Worm (Caenorhabditis elegans) whole organism, mixed stage, embryonic: ENCODE data around the gene ZK228.1.
"Not testable (repeated sequence)": the region's sequence is repeated elsewhere in the genome, so short reads cannot be mapped to it uniquely, and the experiment has no call there.

Experiments
- M03D4.4 ChIP-seq: sonication (generic microtip); optimal IDR thresholded peaks from 2 replicates; lab custom pipeline; 2017; ENCODE audit warnings: mild to moderate bottlenecking, missing genetic modification characterization, missing compliant biosample characterization
- bed-3 ChIP-seq: fragments of 200-800 bp; sonication (Bioruptor generic); optimal IDR thresholded peaks from 3 replicates; lab custom pipeline; 2018; ENCODE audit warnings: mild to moderate bottlenecking, missing genetic modification characterization, moderate library complexity, missing compliant biosample characterization
- blmp-1 ChIP-seq: fragments of 150-350 bp; optimal IDR thresholded peaks from 2 replicates; lab custom pipeline; 2014; ENCODE audit warnings: missing biosample characterization, missing genetic modification characterization
- ceh-39 ChIP-seq: fragments of 150-350 bp; optimal IDR thresholded peaks from 2 replicates; lab custom pipeline; 2014; ENCODE audit warnings: missing biosample characterization, missing genetic modification characterization
- ceh-43 ChIP-seq: fragments of 200-800 bp; sonication (Bioruptor generic); optimal IDR thresholded peaks from 2 replicates; lab custom pipeline; 2018; ENCODE audit warnings: mild to moderate bottlenecking, missing genetic modification characterization, moderate library complexity, missing compliant biosample characterization
- ceh-83 ChIP-seq: fragments of 200-800 bp; sonication (Bioruptor generic); optimal IDR thresholded peaks from 2 replicates; lab custom pipeline; 2018; ENCODE audit warnings: mild to moderate bottlenecking, missing genetic modification characterization, missing compliant biosample characterization
- ces-1 ChIP-seq: fragments of 150-350 bp; optimal IDR thresholded peaks from 2 replicates; lab custom pipeline; 2014; ENCODE audit warnings: missing biosample characterization, missing genetic modification reagents, missing genetic modification characterization
- drap-1 ChIP-seq: fragments of 200-800 bp; sonication (Bioruptor generic); optimal IDR thresholded peaks from 3 replicates; lab custom pipeline; 2018; ENCODE audit warnings: mild to moderate bottlenecking, missing genetic modification characterization, missing compliant biosample characterization
- elt-1 ChIP-seq: sonication (generic microtip); optimal IDR thresholded peaks from 2 replicates; lab custom pipeline; 2017; ENCODE audit warnings: missing genetic modification characterization, mild to moderate bottlenecking, missing compliant biosample characterization, antibody characterized with exemption, moderate library complexity, borderline replicate concordance; ENCODE audit not compliant: insufficient read depth
- elt-3 ChIP-seq: fragments of 150-350 bp; optimal IDR thresholded peaks from 2 replicates; lab custom pipeline; 2014; ENCODE audit warnings: missing biosample characterization, missing genetic modification characterization
- ham-2 ChIP-seq: fragments of 200-800 bp; sonication (Bioruptor generic); optimal IDR thresholded peaks from 2 replicates; lab custom pipeline; 2018; ENCODE audit warnings: mild to moderate bottlenecking, missing genetic modification characterization, missing compliant biosample characterization
- hlh-1 ChIP-seq: fragments of 150-350 bp; optimal IDR thresholded peaks from 2 replicates; lab custom pipeline; 2014; ENCODE audit warnings: missing biosample characterization, missing genetic modification reagents, missing genetic modification characterization
- lsy-2 ChIP-seq: fragments of 150-350 bp; optimal IDR thresholded peaks from 2 replicates; lab custom pipeline; 2014; ENCODE audit warnings: missing biosample characterization, missing genetic modification characterization
- mab-5 ChIP-seq: fragments of 150-350 bp; optimal IDR thresholded peaks from 2 replicates; lab custom pipeline; 2014; ENCODE audit warnings: missing biosample characterization, missing genetic modification characterization
- mep-1 ChIP-seq: fragments of 150-350 bp; optimal IDR thresholded peaks from 2 replicates; lab custom pipeline; 2017; ENCODE audit warnings: missing biosample characterization, missing genetic modification reagents, missing genetic modification characterization, inconsistent platforms
- mls-2 ChIP-seq: sonication (generic microtip); optimal IDR thresholded peaks from 2 replicates; lab custom pipeline; 2016; ENCODE audit warnings: mild to moderate bottlenecking, missing genetic modification characterization, moderate library complexity, missing compliant biosample characterization
- nhr-12 ChIP-seq: fragments of 150-350 bp; optimal IDR thresholded peaks from 2 replicates; lab custom pipeline; 2014; ENCODE audit warnings: missing biosample characterization, missing genetic modification characterization
- nhr-2 ChIP-seq: fragments of 150-350 bp; optimal IDR thresholded peaks from 2 replicates; lab custom pipeline; 2014; ENCODE audit warnings: missing biosample characterization, missing genetic modification characterization
- nhr-237 ChIP-seq: fragments of 150-350 bp; optimal IDR thresholded peaks from 2 replicates; lab custom pipeline; 2014; ENCODE audit warnings: missing biosample characterization, missing genetic modification characterization
- nhr-28 ChIP-seq: fragments of 150-350 bp; optimal IDR thresholded peaks from 2 replicates; lab custom pipeline; 2014; ENCODE audit warnings: missing biosample characterization, missing genetic modification characterization
- nhr-76 ChIP-seq: sonication (generic microtip); optimal IDR thresholded peaks from 2 replicates; lab custom pipeline; 2017; ENCODE audit warnings: missing biosample characterization, missing genetic modification characterization
- pha-4 ChIP-seq: fragments of 150-350 bp; optimal IDR thresholded peaks from 2 replicates; lab custom pipeline; 2018; ENCODE audit warnings: missing biosample characterization, missing genetic modification reagents, missing genetic modification characterization
- sem-2 ChIP-seq: fragments of 200-800 bp; sonication (Bioruptor generic); optimal IDR thresholded peaks from 2 replicates; lab custom pipeline; 2018; ENCODE audit warnings: mild to moderate bottlenecking, missing genetic modification characterization, missing compliant biosample characterization
- snpc-4 ChIP-seq: fragments of 150-350 bp; optimal IDR thresholded peaks from 2 replicates; lab custom pipeline; 2014; ENCODE audit warnings: missing biosample characterization, missing genetic modification characterization
- sptf-1 ChIP-seq: sonication (generic microtip); optimal IDR thresholded peaks from 2 replicates; lab custom pipeline; 2017; ENCODE audit warnings: mild to moderate bottlenecking, missing genetic modification characterization, moderate library complexity, missing compliant biosample characterization
- tbx-8 ChIP-seq: fragments of 200-800 bp; sonication (Bioruptor generic); optimal IDR thresholded peaks from 2 replicates; lab custom pipeline; 2018; ENCODE audit warnings: mild to moderate bottlenecking, missing genetic modification characterization, moderate library complexity, missing compliant biosample characterization
- unc-120 ChIP-seq: sonication (generic microtip); optimal IDR thresholded peaks from 2 replicates; lab custom pipeline; 2017; ENCODE audit warnings: missing genetic modification characterization, missing compliant biosample characterization; ENCODE audit not compliant: poor library complexity, severe bottlenecking
- unc-39 ChIP-seq: fragments of 150-350 bp; optimal IDR thresholded peaks from 2 replicates; lab custom pipeline; 2014; ENCODE audit warnings: missing biosample characterization, missing genetic modification characterization
- unc-62 ChIP-seq: fragments of 150-350 bp; optimal IDR thresholded peaks from 2 replicates; lab custom pipeline; 2014; ENCODE audit warnings: missing biosample characterization, missing genetic modification reagents, missing genetic modification characterization
- zip-8 ChIP-seq: fragments of 150-350 bp; optimal IDR thresholded peaks from 2 replicates; lab custom pipeline; 2014; ENCODE audit warnings: missing biosample characterization, missing genetic modification characterization
- ztf-11 ChIP-seq: fragments of 150-350 bp; optimal IDR thresholded peaks from 2 replicates; lab custom pipeline; 2014; ENCODE audit warnings: missing biosample characterization, missing genetic modification characterization

Gene ZK228.1

ce11 chrV:18444118-18444517 lies at the start of gene ZK228.1:
Gene ZK228.1 (plus strand): TSS chrV:18444418.
- TF ChIP-seq bed-3, result no peak
- TF ChIP-seq ces-1 (GFP tag; lab: Kevin White, UChicago), result no peak
- TF ChIP-seq unc-62 (GFP tag; lab: Kevin White, UChicago), result no peak
- no peak for TF ChIP-seq pha-4 (tag; lab: Kevin White, UChicago)
- TF ChIP-seq mab-5 (tag; lab: Kevin White, UChicago), result no peak
- TF ChIP-seq sptf-1 (tag; lab: Kevin White, UChicago), result no peak
- TF ChIP-seq unc-120, result no peak

- no peak for TF ChIP-seq blmp-1 (tag; lab: Kevin White, UChicago)
Observed at ce11 chrV:18395649-18396048, 48.6 kb upstream of the ZK228.1 start, which contains the start of gene Y51A2B.9. Gene Y51A2B.9 (minus strand): TSS chrV:18395749.

- no peak for TF ChIP-seq mab-5 (tag; lab: Kevin White, UChicago)
- no peak for TF ChIP-seq nhr-2 (tag; lab: Kevin White, UChicago)
- no peak for TF ChIP-seq unc-120
- TF ChIP-seq elt-1 (tag; lab: Kevin White, UChicago), result no peak
- no peak for TF ChIP-seq sem-2 (GFP tag; lab: Kevin White, UChicago)
- TF ChIP-seq unc-39 (tag; lab: Kevin White, UChicago), result no peak
- TF ChIP-seq zip-8 (tag; lab: Kevin White, UChicago), result no peak
- no peak for TF ChIP-seq ceh-83 (GFP tag; lab: Kevin White, UChicago)
- no peak for TF ChIP-seq ham-2 (GFP tag; lab: Kevin White, UChicago)
- TF ChIP-seq mls-2 (tag; lab: Kevin White, UChicago), result no peak
- TF ChIP-seq drap-1 (GFP tag; lab: Kevin White, UChicago), result no peak
- TF ChIP-seq pha-4 (tag; lab: Kevin White, UChicago), result no peak
- no peak for TF ChIP-seq tbx-8 (GFP tag; lab: Kevin White, UChicago)
- TF ChIP-seq elt-3 (tag; lab: Kevin White, UChicago), result no peak
- TF ChIP-seq ceh-43 (GFP tag; lab: Kevin White, UChicago), result no peak
- no peak for TF ChIP-seq mep-1 (tag; lab: Kevin White, UChicago)
Observed at ce11 chrV:18397814-18398213, 46.4 kb upstream of the ZK228.1 start, which contains the start of gene Y51A2B.16. Gene Y51A2B.16 (minus strand): TSS chrV:18397914.

ce11 chrV:18402743-18403142 lies 41.5 kb upstream of the ZK228.1 start:
- TF ChIP-seq nhr-237 (tag; lab: Kevin White, UChicago), result no peak
- no peak for TF ChIP-seq snpc-4
- no peak for TF ChIP-seq nhr-2 (tag; lab: Kevin White, UChicago)
- no peak for TF ChIP-seq ceh-39
- no peak for TF ChIP-seq ham-2 (GFP tag; lab: Kevin White, UChicago)

- not testable (repeated sequence) for TF ChIP-seq elt-1, nhr-76, hlh-1 (tag; lab: Kevin White, UChicago)
- TF ChIP-seq, all 35 proteins: peak for 0; not testable (repeated sequence) for 35
Observed at ce11 chrV:18404767-18405166, 39.5 kb upstream of the ZK228.1 start, which contains the start of gene srh-209. Gene srh-209 (minus strand): TSS chrV:18404867.

ce11 chrV:18410142-18410541 lies 34.1 kb upstream of the ZK228.1 start, which contains the start of gene srh-207:
Gene srh-207 (minus strand): TSS chrV:18410242.
- TF ChIP-seq lsy-2 (tag; lab: Kevin White, UChicago), result no peak
- TF ChIP-seq tbx-8 (GFP tag; lab: Kevin White, UChicago), result no peak
- TF ChIP-seq ceh-43 (GFP tag; lab: Kevin White, UChicago), result no peak
- TF ChIP-seq M03D4.4 (tag; lab: Kevin White, UChicago), result no peak
- no peak for TF ChIP-seq mls-2 (tag; lab: Kevin White, UChicago)
- TF ChIP-seq ceh-39, result no peak
- TF ChIP-seq unc-120, result no peak
- no peak for TF ChIP-seq ztf-11 (tag; lab: Kevin White, UChicago)
- TF ChIP-seq nhr-28 (tag; lab: Kevin White, UChicago), result no peak
- no peak for TF ChIP-seq bed-3
- TF ChIP-seq sptf-1 (tag; lab: Kevin White, UChicago), result no peak
- TF ChIP-seq nhr-12, result no peak
- TF ChIP-seq, all 35 proteins: peak for 0
